Fruit fly (Drosophila melanogaster) whole organism: ENCODE measurements around the gene CG10164.

ENCODE experiments used
- CG8478 ChIP-seq: fragments of >200 bp; optimal IDR thresholded peaks from 2 replicates; lab custom pipeline; 2018; ENCODE audit warnings: inconsistent platforms
- Dll ChIP-seq: fragments of >200 bp; optimal IDR thresholded peaks from 2 replicates; lab custom pipeline; 2017
- EcR ChIP-seq, 2 experiments: fragments of >200 bp; optimal IDR thresholded peaks; 2 replicates each; lab custom pipeline; 2017; ENCODE audit warnings: missing biosample characterization in 2 of 2, missing genetic modification characterization in 2 of 2, missing genetic modification reagents in 2 of 2
- pan ChIP-seq: fragments of >200 bp; optimal IDR thresholded peaks from 2 replicates; lab custom pipeline; 2017
- psq ChIP-seq: fragments of >200 bp; optimal IDR thresholded peaks from 2 replicates; lab custom pipeline; 2017
- usp ChIP-seq: fragments of >200 bp; optimal IDR thresholded peaks from 2 replicates; lab custom pipeline; 2017; ENCODE audit warnings: missing biosample characterization, missing genetic modification characterization, mixed read lengths

Gene CG10164

dm6 chr3R:23556843-23557242 lies at the start of gene CG10164:
Gene CG10164 (minus strand): TSS chr3R:23556943.
- no peak for TF ChIP-seq CG8478
- TF ChIP-seq EcR (GFP tag; optimal IDR thresholded peaks at IDR 0.05; lab: Kevin White, UChicago), result no peak
- no peak for TF ChIP-seq Dll (lab: Kevin White, UChicago)

- no peak for TF ChIP-seq EcR (GFP tag; optimal IDR thresholded peaks at IDR 0.05; lab: Kevin White, UChicago)
- TF ChIP-seq CG8478, result no peak
- no peak for TF ChIP-seq pan
- no peak for TF ChIP-seq Dll (lab: Kevin White, UChicago)
- no peak for TF ChIP-seq psq (lab: Kevin White, UChicago)
- no peak for TF ChIP-seq usp (GFP tag; lab: Kevin White, UChicago)
Observed at dm6 chr3R:23605315-23605881, 48.7 kb upstream of the CG10164 start, which contains the start of gene CG10184. Gene CG10184 (minus strand): TSS chr3R:23605495.

dm6 chr3R:23601346-23601817 lies 44.6 kb upstream of the CG10164 start:
- TF ChIP-seq Dll (lab: Kevin White, UChicago) (no peak), CG8478 (peak; percentile 13), pan (no peak), usp (GFP tag; lab: Kevin White, UChicago) (no peak), EcR (GFP tag; optimal IDR thresholded peaks at IDR 0.05; lab: Kevin White, UChicago) (peak; percentile 74 to 76), psq (lab: Kevin White, UChicago) (no peak)

dm6 chr3R:23598934-23599333 lies 42.2 kb upstream of the CG10164 start, which contains the start of gene CG10183:
Gene CG10183 (minus strand): TSS chr3R:23599034.
- no peak for TF ChIP-seq Dll (lab: Kevin White, UChicago)
- TF ChIP-seq EcR (GFP tag; optimal IDR thresholded peaks at IDR 0.05; lab: Kevin White, UChicago), result no peak

- TF ChIP-seq Dll (lab: Kevin White, UChicago), result no peak
- TF ChIP-seq psq (lab: Kevin White, UChicago), result no peak
Observed at dm6 chr3R:23596173-23596572, 39.4 kb upstream of the CG10164 start, which contains the start of gene CG16723. Gene CG16723 (minus strand): TSS chr3R:23596273.

- no peak for TF ChIP-seq usp (GFP tag; lab: Kevin White, UChicago)
- TF ChIP-seq Dll (lab: Kevin White, UChicago), result no peak
- TF ChIP-seq EcR (GFP tag; optimal IDR thresholded peaks at IDR 0.05; lab: Kevin White, UChicago), result no peak
- TF ChIP-seq CG8478, result no peak
- TF ChIP-seq psq (lab: Kevin White, UChicago), result no peak
- TF ChIP-seq pan, result no peak
Observed at dm6 chr3R:23592669-23593068, 35.9 kb upstream of the CG10164 start, which contains the start of gene CG33337. Gene CG33337 (minus strand): TSS chr3R:23592769.

- TF ChIP-seq Dll (lab: Kevin White, UChicago) (no peak), psq (lab: Kevin White, UChicago) (no peak), EcR (GFP tag; optimal IDR thresholded peaks at IDR 0.05; lab: Kevin White, UChicago) (no peak), pan (no peak)
Observed at dm6 chr3R:23589719-23590118, 33.0 kb upstream of the CG10164 start, which contains the start of gene CG10182. Gene CG10182 (minus strand): TSS chr3R:23589819.

- TF ChIP-seq usp (GFP tag; lab: Kevin White, UChicago) (no peak), psq (lab: Kevin White, UChicago) (no peak), EcR (GFP tag; optimal IDR thresholded peaks at IDR 0.05; lab: Kevin White, UChicago) (no peak), pan (no peak), CG8478 (no peak), Dll (lab: Kevin White, UChicago) (no peak)
Observed at dm6 chr3R:23576618-23577017, 19.9 kb upstream of the CG10164 start.

- TF ChIP-seq Dll (lab: Kevin White, UChicago), result no peak
- no peak for TF ChIP-seq CG8478
- no peak for TF ChIP-seq pan
- TF ChIP-seq usp (GFP tag; lab: Kevin White, UChicago), result no peak
- no peak for TF ChIP-seq psq (lab: Kevin White, UChicago)
- TF ChIP-seq EcR (GFP tag; optimal IDR thresholded peaks at IDR 0.05; lab: Kevin White, UChicago), result no peak
Observed at dm6 chr3R:23569195-23569594, 12.5 kb upstream of the CG10164 start.

- TF ChIP-seq EcR (GFP tag; optimal IDR thresholded peaks at IDR 0.05; lab: Kevin White, UChicago), result no peak
- TF ChIP-seq Dll (lab: Kevin White, UChicago), result no peak
- no peak for TF ChIP-seq usp (GFP tag; lab: Kevin White, UChicago)
- no peak for TF ChIP-seq pan
- no peak for TF ChIP-seq CG8478
- no peak for TF ChIP-seq psq (lab: Kevin White, UChicago)
Observed at dm6 chr3R:23557244-23557643, 501 bp upstream of the CG10164 start, which contains the start of gene beat-IV. Gene beat-IV (plus strand): TSS chr3R:23557412.

dm6 chr3R:23538719-23539145 lies 18.0 kb downstream of the CG10164 start, which contains the start of gene Ugt303B2:
Gene Ugt303B2 (minus strand): TSS chr3R:23538908.
- TF ChIP-seq pan (no peak), CG8478 (no peak), psq (lab: Kevin White, UChicago) (no peak), usp (GFP tag; lab: Kevin White, UChicago) (no peak), Dll (lab: Kevin White, UChicago) (no peak), EcR (GFP tag; optimal IDR thresholded peaks at IDR 0.05; lab: Kevin White, UChicago) (no peak)

dm6 chr3R:23536610-23537009 lies 20.1 kb downstream of the CG10164 start, which contains the start of gene Ugt303B1:
Gene Ugt303B1 (minus strand): TSS chr3R:23536710.
- TF ChIP-seq pan, result no peak
- no peak for TF ChIP-seq usp (GFP tag; lab: Kevin White, UChicago)
- TF ChIP-seq EcR (GFP tag; optimal IDR thresholded peaks at IDR 0.05; lab: Kevin White, UChicago), result no peak

dm6 chr3R:23534609-23535008 lies 22.1 kb downstream of the CG10164 start, which contains the start of gene Ugt303B3:
Gene Ugt303B3 (minus strand): TSS chr3R:23534767.
- TF ChIP-seq CG8478 (no peak), psq (lab: Kevin White, UChicago) (no peak), EcR (GFP tag; optimal IDR thresholded peaks at IDR 0.05; lab: Kevin White, UChicago) (no peak), pan (no peak), usp (GFP tag; lab: Kevin White, UChicago) (no peak), Dll (lab: Kevin White, UChicago) (no peak)
